Fruit fly (Drosophila melanogaster): Measurements from ENCODE around the gene c12.2.

dm6 chrX:9284024-9284738, 35.0 kb upstream of the c12.2 start, which contains the start of gene lz:
- TF ChIP-seq tj (GFP tag; optimal IDR thresholded peaks at IDR 0.05) (no peak), CG11617 (GFP tag; optimal IDR thresholded peaks at IDR 0.05) (no peak), Mnt (GFP tag; optimal IDR thresholded peaks at IDR 0.05) (no peak), cnc (optimal IDR thresholded peaks at IDR 0.05) (no peak), Hr96 (GFP tag; optimal IDR thresholded peaks at IDR 0.05) (no peak), CG5204 (GFP tag; optimal IDR thresholded peaks at IDR 0.05) (no peak), ovo (GFP tag; optimal IDR thresholded peaks at IDR 0.05) (no peak), bab1 (GFP tag; optimal IDR thresholded peaks at IDR 0.05) (no peak), Crg-1 (GFP tag; optimal IDR thresholded peaks at IDR 0.05) (no peak), toe (GFP tag; optimal IDR thresholded peaks at IDR 0.05) (no peak), kay (GFP tag; ENCODE audit: borderline replicate concordance) (no peak)

Data from whole organism, adult.